Worm (Caenorhabditis elegans) whole organism, L2 larva: ENCODE data around the gene sph-1.

Source experiments
- alr-1 ChIP-seq: fragments of 150-350 bp; optimal IDR thresholded peaks from 2 replicates; lab custom pipeline; 2014; ENCODE audit warnings: missing biosample characterization, missing genetic modification characterization
- blmp-1 ChIP-seq: sonication (generic microtip); optimal IDR thresholded peaks from 2 replicates; lab custom pipeline; 2017; ENCODE audit warnings: missing genetic modification characterization, mild to moderate bottlenecking, missing compliant biosample characterization, antibody characterized with exemption, moderate library complexity; ENCODE audit not compliant: insufficient read depth
- elt-1 ChIP-seq: fragments of 150-350 bp; optimal IDR thresholded peaks from 2 replicates; lab custom pipeline; 2014; ENCODE audit warnings: missing biosample characterization, missing genetic modification characterization
- skn-1 ChIP-seq: sonication (generic microtip); optimal IDR thresholded peaks from 2 replicates; lab custom pipeline; 2017; ENCODE audit warnings: missing biosample characterization, missing genetic modification characterization

DNA sequence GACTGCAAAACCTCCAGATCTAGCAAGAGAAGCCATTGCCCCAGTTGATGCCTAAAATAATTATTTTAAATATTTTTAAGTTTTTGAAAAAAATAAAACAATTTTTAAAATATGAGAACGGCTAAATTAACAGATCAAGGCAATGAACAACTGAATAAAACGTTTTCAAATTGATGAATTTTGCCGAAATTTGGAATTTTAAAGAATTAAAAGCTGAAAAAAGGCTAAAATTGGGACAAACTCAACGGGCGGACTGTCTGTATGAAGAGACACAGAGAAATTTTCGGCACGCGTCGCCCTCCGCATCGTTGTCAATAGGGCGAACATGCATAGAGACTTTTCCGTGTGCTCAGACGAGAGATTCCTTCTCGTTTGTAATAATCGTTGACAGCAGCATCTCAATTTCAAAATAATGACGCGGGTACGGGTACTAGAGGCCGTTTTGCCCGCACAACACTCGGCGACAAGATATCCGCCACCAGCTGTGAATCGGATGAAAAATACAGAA lies 2.7 kb upstream of the sph-1 start, which contains the start of the genes isp-1 and islo-1:
- no peak for TF ChIP-seq blmp-1 (tag; lab: Kevin White, UChicago)
- no peak for TF ChIP-seq elt-1
- no peak for TF ChIP-seq alr-1 (tag; lab: Kevin White, UChicago)
- no peak for TF ChIP-seq skn-1 (tag; lab: Kevin White, UChicago)
